Fruit fly (Drosophila melanogaster) whole organism, pupa: ENCODE data around the gene CG14459.

Source experiments
- CG13204 ChIP-seq: fragments of 200-800 bp; sonication (Bioruptor generic); optimal IDR thresholded peaks from 2 replicates; lab custom pipeline; 2018; ENCODE audit warnings: missing biosample characterization, mild to moderate bottlenecking, missing genetic modification characterization, moderate library complexity
- CG8159 ChIP-seq: fragments of 200-800 bp; sonication (Bioruptor generic); optimal IDR thresholded peaks from 3 replicates; lab custom pipeline; 2018; ENCODE audit warnings: missing biosample characterization, mild to moderate bottlenecking, missing genetic modification characterization, moderate library complexity
- CG8301 ChIP-seq: fragments of 200-800 bp; sonication (Bioruptor generic); optimal IDR thresholded peaks from 2 replicates; lab custom pipeline; 2018; ENCODE audit warnings: missing biosample characterization, mild to moderate bottlenecking, missing genetic modification characterization
- Pif1B ChIP-seq: fragments of 200-800 bp; sonication (Bioruptor generic); optimal IDR thresholded peaks from 3 replicates; lab custom pipeline; 2016; ENCODE audit warnings: missing biosample characterization, missing genetic modification characterization
- Snoo ChIP-seq: fragments of 200-800 bp; sonication (Bioruptor generic); optimal IDR thresholded peaks from 3 replicates; lab custom pipeline; 2017; ENCODE audit warnings: missing biosample characterization, mild to moderate bottlenecking, missing genetic modification characterization, inconsistent platforms
- fd96Ca ChIP-seq: fragments of 200-800 bp; sonication (Bioruptor generic); IDR thresholded peaks from 3 replicates; pipeline ENCODE4 v1.3.6; 2022; ENCODE audit warnings: missing biosample characterization, missing genetic modification characterization
- rn ChIP-seq: fragments of 200-800 bp; sonication (Bioruptor generic); IDR thresholded peaks from 2 replicates; pipeline ENCODE4 v1.3.6; 2022; ENCODE audit warnings: missing biosample characterization, missing genetic modification characterization

- no peak for TF ChIP-seq fd96Ca (GFP tag; lab: Robert Waterston, UW)
- no peak for TF ChIP-seq CG8301
- TF ChIP-seq Snoo (tag; lab: Kevin White, UChicago) = no peak
- TF ChIP-seq CG8159 = no peak
- no peak for TF ChIP-seq CG13204 (GFP tag; lab: Kevin White, UChicago)
- no peak for TF ChIP-seq Pif1B
- TF ChIP-seq rn (GFP tag; lab: Robert Waterston, UW) = no peak
Observed at dm6 chr3L:22686987-22687386, 49.3 kb upstream of the CG14459 start, which contains the start of the genes CG14455 and CG14456.
